Fruit fly (Drosophila melanogaster) whole organism, adult: Measurements from ENCODE around the gene CG43731.

Experiments used
- CG11617 ChIP-seq: fragments of 200-800 bp; sonication (Bioruptor generic); optimal IDR thresholded peaks from 2 replicates; lab custom pipeline; 2017; ENCODE audit warnings: mild to moderate bottlenecking, missing biosample characterization, missing genetic modification reagents, missing genetic modification characterization
- CG14711 ChIP-seq: fragments of 200-800 bp; sonication (Bioruptor generic); optimal IDR thresholded peaks from 2 replicates; lab custom pipeline; 2018; ENCODE audit warnings: missing biosample characterization, mild to moderate bottlenecking, missing genetic modification characterization, moderate library complexity
- CG1620 ChIP-seq: fragments of 200-800 bp; sonication (Bioruptor generic); optimal IDR thresholded peaks from 2 replicates; lab custom pipeline; 2016; ENCODE audit warnings: missing biosample characterization, missing genetic modification characterization
- CG33017 ChIP-seq: fragments of 200-800 bp; sonication (Bioruptor generic); optimal IDR thresholded peaks from 2 replicates; lab custom pipeline; 2018; ENCODE audit warnings: missing biosample characterization, mild to moderate bottlenecking, missing genetic modification characterization, moderate library complexity
- CG5204 ChIP-seq: fragments of 200-800 bp; sonication (Bioruptor generic); optimal IDR thresholded peaks from 2 replicates; lab custom pipeline; 2016; ENCODE audit warnings: missing biosample characterization, missing genetic modification characterization
- CG7045 ChIP-seq: fragments of 200-800 bp; sonication (Bioruptor generic); optimal IDR thresholded peaks from 2 replicates; lab custom pipeline; 2017; ENCODE audit warnings: missing biosample characterization, mild to moderate bottlenecking, missing genetic modification characterization
- CG7101 ChIP-seq: fragments of 200-800 bp; sonication (Bioruptor generic); optimal IDR thresholded peaks from 2 replicates; lab custom pipeline; 2018; ENCODE audit warnings: missing biosample characterization, mild to moderate bottlenecking, missing genetic modification characterization, moderate library complexity
- Clk ChIP-seq: fragments of 200-800 bp; sonication (Bioruptor generic); optimal IDR thresholded peaks from 2 replicates; lab custom pipeline; 2017; ENCODE audit warnings: missing biosample characterization, missing genetic modification characterization
- Crg-1 ChIP-seq: fragments of 200-800 bp; sonication (Bioruptor generic); optimal IDR thresholded peaks from 2 replicates; lab custom pipeline; 2016; ENCODE audit warnings: missing biosample characterization, missing genetic modification characterization
- Hr96 ChIP-seq: fragments of 200-800 bp; sonication (Bioruptor generic); optimal IDR thresholded peaks from 2 replicates; lab custom pipeline; 2016; ENCODE audit warnings: missing biosample characterization, missing genetic modification characterization
- Mnt ChIP-seq: fragments of 200-800 bp; sonication (Bioruptor generic); optimal IDR thresholded peaks from 2 replicates; lab custom pipeline; 2016; ENCODE audit warnings: missing biosample characterization, mild to moderate bottlenecking, missing genetic modification characterization
- bab1 ChIP-seq: fragments of 200-800 bp; sonication (Bioruptor generic); optimal IDR thresholded peaks from 3 replicates; lab custom pipeline; 2019; ENCODE audit warnings: missing biosample characterization, mild to moderate bottlenecking, missing genetic modification characterization, moderate library complexity
- cic ChIP-seq: fragments of 200-800 bp; sonication (Bioruptor generic); optimal IDR thresholded peaks from 2 replicates; lab custom pipeline; 2017; ENCODE audit warnings: missing biosample characterization, mild to moderate bottlenecking, missing genetic modification characterization, moderate library complexity
- cnc ChIP-seq, 2 experiments: fragments of >200 bp; optimal IDR thresholded peaks; 2 replicates each; lab custom pipeline; 2017
- kay ChIP-seq: fragments of 200-800 bp; sonication (Bioruptor generic); peaks from one replicate; lab custom pipeline; 2016; ENCODE audit warnings: missing biosample characterization, missing genetic modification characterization, borderline replicate concordance
- ovo ChIP-seq: fragments of 200-800 bp; sonication (Bioruptor generic); optimal IDR thresholded peaks from 2 replicates; lab custom pipeline; 2016; ENCODE audit warnings: missing biosample characterization, missing genetic modification characterization
- pad ChIP-seq: fragments of 200-800 bp; sonication (Bioruptor generic); optimal IDR thresholded peaks from 3 replicates; lab custom pipeline; 2017; ENCODE audit warnings: missing biosample characterization, missing genetic modification characterization, mild to moderate bottlenecking, moderate library complexity, missing genetic modification reagents
- tj ChIP-seq: fragments of 200-800 bp; sonication (Bioruptor generic); optimal IDR thresholded peaks from 3 replicates; lab custom pipeline; 2017; ENCODE audit warnings: missing biosample characterization, mild to moderate bottlenecking, missing genetic modification characterization, moderate library complexity
- toe ChIP-seq: fragments of 200-800 bp; sonication (Bioruptor generic); optimal IDR thresholded peaks from 2 replicates; lab custom pipeline; 2016; ENCODE audit warnings: missing biosample characterization, missing genetic modification characterization

Gene CG43731

DNA sequence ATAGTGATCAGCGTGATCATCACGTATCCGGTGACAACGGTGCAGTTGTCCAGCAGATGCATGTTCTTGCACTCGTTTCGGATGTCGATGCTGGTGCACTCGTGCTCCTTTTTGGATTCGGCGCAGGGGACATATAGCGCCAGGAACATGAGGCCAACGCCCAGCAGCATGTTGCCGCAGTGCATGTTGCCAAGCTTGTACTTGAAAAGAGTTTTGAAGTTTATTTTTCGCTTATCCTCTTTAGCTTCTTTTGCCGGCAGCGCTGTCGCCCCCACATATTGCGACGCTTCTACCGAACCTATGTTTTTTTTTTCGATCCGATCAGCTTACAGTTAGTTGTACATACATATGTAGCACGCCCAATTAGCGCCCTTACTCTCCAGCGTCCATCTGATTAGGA lies 33.5 kb upstream of the CG43731 start:
- TF ChIP-seq CG11617 (GFP tag; lab: Kevin White, UChicago) = no peak
- peak; percentile 32 for TF ChIP-seq pad (GFP tag; lab: Kevin White, UChicago)

- TF ChIP-seq ovo (GFP tag; lab: Kevin White, UChicago) (no peak), cnc (optimal IDR thresholded peaks at IDR 0.05; lab: Kevin White, UChicago) (no peak), CG5204 (no peak), tj (GFP tag; lab: Kevin White, UChicago) (no peak), CG7101 (tag; lab: Kevin White, UChicago) (no peak), CG7045 (GFP tag; lab: Kevin White, UChicago) (no peak), CG11617 (GFP tag; lab: Kevin White, UChicago) (no peak)
Observed at dm6 chr2L:19069548-19070145, 32.2 kb upstream of the CG43731 start, which contains the start of gene CG10702. TSS of gene CG10702 (minus strand) at chr2L:19069851.

- TF ChIP-seq CG33017 (tag; lab: Kevin White, UChicago) (no peak), CG1620 (GFP tag; lab: Kevin White, UChicago) (no peak), Mnt (GFP tag; lab: Kevin White, UChicago) (no peak), pad (GFP tag; lab: Kevin White, UChicago) (no peak), toe (GFP tag; lab: Kevin White, UChicago) (no peak), CG14711 (tag; lab: Kevin White, UChicago) (no peak), cic (GFP tag; lab: Kevin White, UChicago) (no peak), cnc (optimal IDR thresholded peaks at IDR 0.05; lab: Kevin White, UChicago) (no peak), Clk (GFP tag; lab: Kevin White, UChicago) (no peak)
Observed at dm6 chr2L:19071713-19072112, 30.1 kb upstream of the CG43731 start.

- TF ChIP-seq CG14711 (tag; lab: Kevin White, UChicago) (no peak), toe (GFP tag; lab: Kevin White, UChicago) (no peak), CG33017 (tag; lab: Kevin White, UChicago) (no peak), ovo (GFP tag; lab: Kevin White, UChicago) (no peak), tj (GFP tag; lab: Kevin White, UChicago) (no peak), CG7045 (GFP tag; lab: Kevin White, UChicago) (no peak), bab1 (GFP tag; lab: Kevin White, UChicago) (no peak), kay (GFP tag; lab: Kevin White, UChicago) (no peak), Crg-1 (GFP tag; lab: Kevin White, UChicago) (no peak), CG5204 (no peak), pad (GFP tag; lab: Kevin White, UChicago) (no peak), CG11617 (GFP tag; lab: Kevin White, UChicago) (no peak)
Observed at dm6 chr2L:19074099-19074828, 27.6 kb upstream of the CG43731 start, which contains the start of gene CG17572. TSS of gene CG17572 (minus strand) at chr2L:19074149.

DNA sequence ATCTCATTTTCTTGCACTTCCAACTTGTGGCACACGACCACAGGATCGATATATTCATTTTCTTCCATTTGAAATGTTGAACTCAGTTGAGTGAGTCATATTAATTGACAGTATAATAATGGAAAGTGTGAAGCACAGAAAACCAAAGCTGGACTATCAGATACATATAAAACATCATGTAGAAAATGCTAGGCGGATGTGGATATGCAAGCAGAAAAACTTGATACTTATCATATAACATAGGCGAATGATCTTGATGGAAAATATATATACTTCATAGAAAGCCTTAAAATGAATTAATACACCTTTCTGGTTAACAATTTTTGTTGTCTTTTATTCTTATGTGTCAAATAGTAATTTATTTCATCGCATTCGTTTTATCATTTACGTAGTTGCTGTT lies 22.9 kb upstream of the CG43731 start, which contains the start of gene CG10700:
CG10700 (minus strand) TSS at position 101 of the 400 bp plus-strand sequence.
- no peak for TF ChIP-seq pad (GFP tag; lab: Kevin White, UChicago)
- no peak for TF ChIP-seq Clk (GFP tag; lab: Kevin White, UChicago)
- TF ChIP-seq kay (GFP tag; lab: Kevin White, UChicago) = no peak
- no peak for TF ChIP-seq cnc (optimal IDR thresholded peaks at IDR 0.05; lab: Kevin White, UChicago)
- no peak for TF ChIP-seq cic (GFP tag; lab: Kevin White, UChicago)
- no peak for TF ChIP-seq bab1 (GFP tag; lab: Kevin White, UChicago)
- TF ChIP-seq CG33017 (tag; lab: Kevin White, UChicago) = no peak
- no peak for TF ChIP-seq CG1620 (GFP tag; lab: Kevin White, UChicago)
- TF ChIP-seq toe (GFP tag; lab: Kevin White, UChicago) = no peak
- no peak for TF ChIP-seq CG7045 (GFP tag; lab: Kevin White, UChicago)
- no peak for TF ChIP-seq CG11617 (GFP tag; lab: Kevin White, UChicago)
- no peak for TF ChIP-seq Hr96 (GFP tag; lab: Kevin White, UChicago)

DNA sequence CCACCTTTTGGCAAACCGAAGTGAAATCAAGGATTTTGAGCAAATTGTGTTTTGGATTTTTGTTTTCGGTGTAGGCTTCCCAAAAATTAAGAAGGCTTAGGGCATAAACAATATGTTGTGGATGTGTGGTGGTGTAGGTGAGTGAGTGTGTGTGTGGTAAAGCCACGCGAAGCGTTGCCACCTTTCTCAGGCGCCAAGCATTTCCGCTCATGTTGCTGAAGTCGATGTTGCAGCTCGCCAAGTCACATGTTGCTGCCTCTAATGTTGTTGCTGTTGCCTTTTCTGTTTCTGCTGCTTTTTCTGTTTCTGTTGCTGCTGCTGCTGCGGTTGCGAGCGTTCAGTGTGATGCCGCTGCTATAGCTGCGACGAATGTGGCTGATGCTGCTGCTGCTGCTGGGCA lies 22.1 kb upstream of the CG43731 start:
- TF ChIP-seq cic (GFP tag; lab: Kevin White, UChicago) = no peak
- TF ChIP-seq kay (GFP tag; lab: Kevin White, UChicago) = peak; percentile 7
- TF ChIP-seq toe (GFP tag; lab: Kevin White, UChicago) = no peak

dm6 chr2L:19083320-19083764 lies 18.5 kb upstream of the CG43731 start:
- TF ChIP-seq CG5204 = no peak
- peak; percentile 79 for TF ChIP-seq pad (GFP tag; lab: Kevin White, UChicago)
